Worm (Caenorhabditis elegans): ENCODE measurements around the gene F18A11.3.

Gene F18A11.3

ce11 chrII:13029290-13030050 is 7.2 kb downstream of the F18A11.3 start:
- TF ChIP-seq nhr-77 (tag; optimal IDR thresholded peaks at IDR 0.05) (no peak), nhr-67 (tag; optimal IDR thresholded peaks at IDR 0.05) (no peak), aly-2 (tag; optimal IDR thresholded peaks at IDR 0.05) (no peak), ztf-4 (tag; optimal IDR thresholded peaks at IDR 0.05) (no peak), elt-2 (tag; optimal IDR thresholded peaks at IDR 0.05) (peak; percentile 65), ztf-11 (tag; optimal IDR thresholded peaks at IDR 0.05) (no peak), hmg-11 (tag; optimal IDR thresholded peaks at IDR 0.05) (no peak), nhr-11 (tag; optimal IDR thresholded peaks at IDR 0.05) (no peak), elt-1 (tag; optimal IDR thresholded peaks at IDR 0.05) (peak; percentile 27), skn-1 (tag; optimal IDR thresholded peaks at IDR 0.05) (no peak), ceh-16 (tag; optimal IDR thresholded peaks at IDR 0.05) (no peak), ceh-28 (tag; optimal IDR thresholded peaks at IDR 0.05) (peak; percentile 58), nhr-23 (tag; optimal IDR thresholded peaks at IDR 0.05) (peak; percentile 22), nhr-237 (tag; optimal IDR thresholded peaks at IDR 0.05) (no peak), eor-1 (tag; optimal IDR thresholded peaks at IDR 0.05) (no peak), nhr-12 (tag; optimal IDR thresholded peaks at IDR 0.05) (no peak), ceh-9 (tag; optimal IDR thresholded peaks at IDR 0.05) (no peak), lsy-12 (tag; optimal IDR thresholded peaks at IDR 0.05) (no peak), lin-39 (tag; optimal IDR thresholded peaks at IDR 0.05) (peak; percentile 28), lin-15B (tag; optimal IDR thresholded peaks at IDR 0.05) (no peak), pqm-1 (tag; optimal IDR thresholded peaks at IDR 0.05) (no peak), ZK546.5 (tag; optimal IDR thresholded peaks at IDR 0.05) (no peak), snpc-4 (tag; optimal IDR thresholded peaks at IDR 0.05) (no peak), fkh-10 (GFP tag; optimal IDR thresholded peaks at IDR 0.05) (no peak), zag-1 (tag; optimal IDR thresholded peaks at IDR 0.05) (no peak), nhr-25 (tag; optimal IDR thresholded peaks at IDR 0.05) (no peak), nhr-28 (tag; optimal IDR thresholded peaks at IDR 0.05) (no peak), ceh-82 (tag; optimal IDR thresholded peaks at IDR 0.05) (no peak), unc-39 (tag; optimal IDR thresholded peaks at IDR 0.05) (no peak)

- TF ChIP-seq jun-1 (tag; optimal IDR thresholded peaks at IDR 0.05) (peak; percentile 15), pha-4 (tag; optimal IDR thresholded peaks at IDR 0.05) (peak; percentile 63), nhr-12 (tag; optimal IDR thresholded peaks at IDR 0.05) (no peak), lsy-12 (tag; optimal IDR thresholded peaks at IDR 0.05) (no peak), elt-2 (tag; optimal IDR thresholded peaks at IDR 0.05) (peak; percentile 5), pqm-1 (tag; optimal IDR thresholded peaks at IDR 0.05) (peak; percentile 28), ceh-16 (tag; optimal IDR thresholded peaks at IDR 0.05) (no peak), lin-39 (tag; optimal IDR thresholded peaks at IDR 0.05) (no peak), elt-3 (tag; optimal IDR thresholded peaks at IDR 0.05) (no peak)
These were observed 10.7 kb downstream of the F18A11.3 start, which contains the start of gene max-2 for ce11 chrII:13025794-13026412. Gene max-2, minus strand, starts transcription at chrII:13025844.

DNA sequence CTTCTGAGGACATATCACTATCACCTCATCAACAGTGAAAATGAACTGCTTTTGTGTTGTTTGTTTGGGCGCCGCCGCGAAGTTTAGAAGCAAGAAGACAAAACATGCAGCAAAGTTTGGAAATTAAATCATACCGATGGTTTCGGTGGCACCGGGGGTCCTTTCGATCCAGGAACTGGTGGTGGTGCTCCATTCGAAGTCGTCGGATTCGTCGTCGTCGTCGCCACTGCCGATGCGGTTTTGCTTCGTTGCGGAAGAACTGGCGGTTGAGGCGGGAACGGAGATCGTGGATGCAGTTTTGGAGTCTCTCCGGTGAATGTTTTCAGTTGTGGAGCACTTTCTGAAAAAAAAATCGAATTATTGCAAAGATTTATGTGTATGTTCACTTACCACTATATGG is 13.1 kb downstream of the F18A11.3 start:
- TF ChIP-seq ama-1 (optimal IDR thresholded peaks at IDR 0.05), result no peak
- no peak for TF ChIP-seq nhr-11 (tag; optimal IDR thresholded peaks at IDR 0.05)
- no peak for TF ChIP-seq elt-3 (tag; optimal IDR thresholded peaks at IDR 0.05)
- no peak for TF ChIP-seq pqm-1 (tag; optimal IDR thresholded peaks at IDR 0.05)
- no peak for TF ChIP-seq lin-39 (tag; optimal IDR thresholded peaks at IDR 0.05)
- no peak for TF ChIP-seq eor-1 (tag; optimal IDR thresholded peaks at IDR 0.05)
- no peak for TF ChIP-seq elt-2 (tag; optimal IDR thresholded peaks at IDR 0.05)
- no peak for TF ChIP-seq nhr-12 (tag; optimal IDR thresholded peaks at IDR 0.05)
- TF ChIP-seq ceh-82 (tag; optimal IDR thresholded peaks at IDR 0.05), result no peak
- TF ChIP-seq daf-12 (tag; optimal IDR thresholded peaks at IDR 0.05), result no peak
- no peak for TF ChIP-seq nhr-28 (tag; optimal IDR thresholded peaks at IDR 0.05)
- no peak for TF ChIP-seq nhr-43 (tag; optimal IDR thresholded peaks at IDR 0.05; ENCODE audit: poor library complexity, severe bottlenecking)
- TF ChIP-seq sea-2 (GFP tag; optimal IDR thresholded peaks at IDR 0.05), result no peak
- no peak for TF ChIP-seq jun-1 (tag; optimal IDR thresholded peaks at IDR 0.05)
- TF ChIP-seq unc-39 (tag; optimal IDR thresholded peaks at IDR 0.05), result no peak
- no peak for TF ChIP-seq hmg-11 (tag; optimal IDR thresholded peaks at IDR 0.05)
- no peak for TF ChIP-seq lsy-12 (tag; optimal IDR thresholded peaks at IDR 0.05)
